Worm (Caenorhabditis elegans) whole organism, mixed stage, embryonic: ENCODE data around the gene srx-113.

Experiments
- bed-3 ChIP-seq: fragments of 200-800 bp; sonication (Bioruptor generic); optimal IDR thresholded peaks from 3 replicates; lab custom pipeline; 2018; ENCODE audit warnings: mild to moderate bottlenecking, missing genetic modification characterization, moderate library complexity, missing compliant biosample characterization
- cnd-1 ChIP-seq: fragments of 200-800 bp; sonication (Bioruptor generic); optimal IDR thresholded peaks from 2 replicates; lab custom pipeline; 2018; ENCODE audit warnings: mild to moderate bottlenecking, missing genetic modification characterization, missing compliant biosample characterization
- elt-3 ChIP-seq: fragments of 150-350 bp; optimal IDR thresholded peaks from 2 replicates; lab custom pipeline; 2014; ENCODE audit warnings: missing biosample characterization, missing genetic modification characterization
- hlh-1 ChIP-seq: fragments of 150-350 bp; optimal IDR thresholded peaks from 2 replicates; lab custom pipeline; 2014; ENCODE audit warnings: missing biosample characterization, missing genetic modification reagents, missing genetic modification characterization
- mab-5 ChIP-seq: fragments of 150-350 bp; optimal IDR thresholded peaks from 2 replicates; lab custom pipeline; 2014; ENCODE audit warnings: missing biosample characterization, missing genetic modification characterization
- nhr-237 ChIP-seq: fragments of 150-350 bp; optimal IDR thresholded peaks from 2 replicates; lab custom pipeline; 2014; ENCODE audit warnings: missing biosample characterization, missing genetic modification characterization
- nhr-28 ChIP-seq: fragments of 150-350 bp; optimal IDR thresholded peaks from 2 replicates; lab custom pipeline; 2014; ENCODE audit warnings: missing biosample characterization, missing genetic modification characterization
- nhr-76 ChIP-seq: sonication (generic microtip); optimal IDR thresholded peaks from 2 replicates; lab custom pipeline; 2017; ENCODE audit warnings: missing biosample characterization, missing genetic modification characterization
- pha-4 ChIP-seq: fragments of 150-350 bp; optimal IDR thresholded peaks from 2 replicates; lab custom pipeline; 2018; ENCODE audit warnings: missing biosample characterization, missing genetic modification reagents, missing genetic modification characterization
- unc-120 ChIP-seq: sonication (generic microtip); optimal IDR thresholded peaks from 2 replicates; lab custom pipeline; 2017; ENCODE audit warnings: missing genetic modification characterization, missing compliant biosample characterization; ENCODE audit not compliant: poor library complexity, severe bottlenecking
- unc-39 ChIP-seq: fragments of 150-350 bp; optimal IDR thresholded peaks from 2 replicates; lab custom pipeline; 2014; ENCODE audit warnings: missing biosample characterization, missing genetic modification characterization
- unc-62 ChIP-seq: fragments of 150-350 bp; optimal IDR thresholded peaks from 2 replicates; lab custom pipeline; 2014; ENCODE audit warnings: missing biosample characterization, missing genetic modification reagents, missing genetic modification characterization

DNA sequence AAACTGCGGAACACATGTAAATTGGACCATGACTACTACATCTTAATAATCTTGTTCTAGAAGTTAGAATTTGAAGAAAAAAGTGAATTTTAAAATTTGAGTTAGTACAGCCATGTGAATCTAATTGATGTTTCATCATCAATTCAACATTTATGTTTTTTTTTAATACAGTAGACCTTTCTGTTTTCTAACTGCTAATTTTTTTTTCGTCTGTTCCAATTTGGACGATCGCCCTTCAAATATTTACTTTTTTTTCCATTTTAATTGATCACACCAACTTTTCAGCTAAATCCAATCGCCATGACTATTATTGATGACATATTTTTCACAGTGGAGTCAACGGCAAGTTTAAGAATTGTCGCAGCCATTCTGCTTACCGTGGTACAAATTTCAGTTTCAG is 38.7 kb upstream of the srx-113 start, which contains the start of gene srx-116:
- TF ChIP-seq elt-3 (tag; lab: Kevin White, UChicago) (no peak), unc-62 (GFP tag; lab: Kevin White, UChicago) (no peak), unc-39 (no peak), nhr-237 (no peak), nhr-28 (no peak), mab-5 (no peak), pha-4 (tag; lab: Kevin White, UChicago) (no peak), nhr-76 (tag; lab: Kevin White, UChicago) (no peak), hlh-1 (no peak), bed-3 (no peak), cnd-1 (tag; lab: Kevin White, UChicago) (no peak), unc-120 (tag; lab: Kevin White, UChicago) (no peak)
